Fruit fly (Drosophila melanogaster) Kc167 (cell line): Measurements from ENCODE around the gene CG1486.

Experiments
- Myc ChIP-seq: fragments of >200 bp; optimal IDR thresholded peaks from 2 replicates; lab custom pipeline; 2017; ENCODE audit warnings: missing external identifiers
- Sin3A ChIP-seq: fragments of >200 bp; optimal IDR thresholded peaks from 2 replicates; lab custom pipeline; 2018; ENCODE audit warnings: missing external identifiers
- psq ChIP-seq: fragments of >200 bp; optimal IDR thresholded peaks from 2 replicates; lab custom pipeline; 2017; ENCODE audit warnings: missing external identifiers
- ttk ChIP-seq: sonication (Bioruptor generic); optimal IDR thresholded peaks from 2 replicates; lab custom pipeline; 2017; ENCODE audit warnings: missing external identifiers

dm6 chrX:21366311-21366990 lies 42.6 kb downstream of the CG1486 start:
- TF ChIP-seq ttk (lab: Kevin White, UChicago) (no peak), psq (lab: Kevin White, UChicago) (no peak), Sin3A (lab: Kevin White, UChicago) (no peak), Myc (no peak)
